Worm (Caenorhabditis elegans) whole organism, late embryonic: ENCODE measurements around the gene F18C5.10.

Experiments
- C08G9.2 ChIP-seq: sonication (generic microtip); optimal IDR thresholded peaks from 2 replicates; lab custom pipeline; 2016; ENCODE audit warnings: mild to moderate bottlenecking, missing genetic modification characterization, moderate library complexity, missing compliant biosample characterization
- C38D4.7 ChIP-seq: fragments of 200-800 bp; sonication (Bioruptor generic); optimal IDR thresholded peaks from 2 replicates; lab custom pipeline; 2018; ENCODE audit warnings: mild to moderate bottlenecking, missing genetic modification characterization, moderate library complexity, missing compliant biosample characterization
- Y22D7AL.16 ChIP-seq: sonication (generic microtip); optimal IDR thresholded peaks from 2 replicates; lab custom pipeline; 2016; ENCODE audit warnings: missing genetic modification characterization, missing compliant biosample characterization
- ahr-1 ChIP-seq: sonication (generic microtip); optimal IDR thresholded peaks from 2 replicates; lab custom pipeline; 2016; ENCODE audit warnings: missing genetic modification characterization, missing compliant biosample characterization
- ceh-34 ChIP-seq: sonication (generic microtip); optimal IDR thresholded peaks from 2 replicates; lab custom pipeline; 2016; ENCODE audit warnings: mild to moderate bottlenecking, missing genetic modification characterization, missing compliant biosample characterization
- dmd-4 ChIP-seq: sonication (generic microtip); optimal IDR thresholded peaks from 2 replicates; lab custom pipeline; 2016; ENCODE audit warnings: borderline replicate concordance, missing genetic modification characterization, missing compliant biosample characterization
- dve-1 ChIP-seq: sonication (generic microtip); optimal IDR thresholded peaks from 2 replicates; lab custom pipeline; 2017; ENCODE audit warnings: antibody characterized with exemption, mild to moderate bottlenecking, missing genetic modification characterization, missing compliant biosample characterization
- eyg-1 ChIP-seq: sonication (generic microtip); optimal IDR thresholded peaks from 2 replicates; lab custom pipeline; 2016; ENCODE audit warnings: missing genotype, missing genetic modification characterization, missing compliant biosample characterization
- fax-1 ChIP-seq: sonication (generic microtip); optimal IDR thresholded peaks from 2 replicates; lab custom pipeline; 2016; ENCODE audit warnings: missing genotype, missing genetic modification characterization, missing compliant biosample characterization
- fkh-6 ChIP-seq: sonication (generic microtip); optimal IDR thresholded peaks from 2 replicates; lab custom pipeline; 2016; ENCODE audit warnings: missing genetic modification characterization, missing compliant biosample characterization
- hlh-8 ChIP-seq: sonication (generic microtip); optimal IDR thresholded peaks from 2 replicates; lab custom pipeline; 2016; ENCODE audit warnings: missing genotype, missing genetic modification characterization, missing compliant biosample characterization
- lim-6 ChIP-seq: sonication (generic microtip); optimal IDR thresholded peaks from 2 replicates; lab custom pipeline; 2016; ENCODE audit warnings: missing genetic modification characterization, missing compliant biosample characterization
- pag-3 ChIP-seq: sonication (generic microtip); optimal IDR thresholded peaks from 2 replicates; lab custom pipeline; 2016; ENCODE audit warnings: missing compliant biosample characterization, missing genetic modification characterization, borderline replicate concordance
- pha-2 ChIP-seq: sonication (generic microtip); optimal IDR thresholded peaks from 2 replicates; lab custom pipeline; 2017; ENCODE audit warnings: mild to moderate bottlenecking, missing genetic modification characterization, missing compliant biosample characterization
- pros-1 ChIP-seq: fragments of 150-350 bp; optimal IDR thresholded peaks from 2 replicates; lab custom pipeline; 2014; ENCODE audit warnings: missing biosample characterization, missing genetic modification reagents, missing genetic modification characterization
- ttx-3 ChIP-seq: sonication (generic microtip); optimal IDR thresholded peaks from 2 replicates; lab custom pipeline; 2016; ENCODE audit warnings: missing genetic modification reagents, missing genetic modification characterization, missing compliant biosample characterization
- ztf-16 ChIP-seq: sonication (generic microtip); optimal IDR thresholded peaks from 2 replicates; lab custom pipeline; 2017; ENCODE audit warnings: missing genetic modification characterization, missing compliant biosample characterization

The F18C5.10 gene

ce11 chrII:6513357-6513756 lies 47.9 kb downstream of the F18C5.10 start:
- no peak for TF ChIP-seq ceh-34 (tag; lab: Kevin White, UChicago)
- TF ChIP-seq fkh-6 (tag; lab: Kevin White, UChicago): no peak
- no peak for TF ChIP-seq lim-6 (tag; lab: Kevin White, UChicago)
- TF ChIP-seq C08G9.2: no peak
- no peak for TF ChIP-seq ztf-16 (tag; lab: Kevin White, UChicago)
- TF ChIP-seq ttx-3 (tag; lab: Kevin White, UChicago): no peak
- no peak for TF ChIP-seq ahr-1 (tag; lab: Kevin White, UChicago)
- no peak for TF ChIP-seq dmd-4 (tag; lab: Kevin White, UChicago)
- no peak for TF ChIP-seq fax-1 (tag; lab: Kevin White, UChicago)
- no peak for TF ChIP-seq pag-3 (tag; lab: Kevin White, UChicago)
- no peak for TF ChIP-seq Y22D7AL.16
- no peak for TF ChIP-seq pros-1 (tag; lab: Kevin White, UChicago)
- TF ChIP-seq hlh-8 (tag; lab: Kevin White, UChicago): no peak
- no peak for TF ChIP-seq pha-2 (tag; lab: Kevin White, UChicago)
- TF ChIP-seq C38D4.7 (GFP tag; lab: Kevin White, UChicago): no peak
- no peak for TF ChIP-seq eyg-1
- TF ChIP-seq dve-1 (tag; lab: Kevin White, UChicago): no peak
